Worm (Caenorhabditis elegans) whole organism, young adult: ENCODE results near the gene sfxn-1.1.

Experiments
- C06A6.2 ChIP-seq: fragments of 200-800 bp; sonication (Bioruptor generic); conservative IDR thresholded peaks from 2 replicates; pipeline ENCODE4 v1.3.6; 2022; ENCODE audit warnings: missing genetic modification characterization, missing compliant biosample characterization
- ama-1 ChIP-seq, 3 experiments: fragments of 150-350 bp in 1 of 3; sonication (generic microtip) in 2 of 3; optimal IDR thresholded peaks; 2 replicates each; lab custom pipeline; 2014 to 2018; ENCODE audit warnings: missing biosample characterization in 2 of 3, missing genetic modification characterization in 2 of 3, missing genetic modification reagents in 2 of 3
- aptf-2 ChIP-seq: fragments of 200-800 bp; sonication (Bioruptor generic); conservative IDR thresholded peaks from 2 replicates; pipeline ENCODE4 v1.3.6; 2022; ENCODE audit warnings: missing genetic modification reagents, missing genetic modification characterization, missing compliant biosample characterization
- madf-8 ChIP-seq: fragments of 200-800 bp; sonication (Bioruptor generic); conservative IDR thresholded peaks from 2 replicates; pipeline ENCODE4 v1.3.6; 2022; ENCODE audit warnings: missing genetic modification reagents, missing genetic modification characterization, missing compliant biosample characterization
- nfyb-1 ChIP-seq: fragments of 200-800 bp; sonication (Bioruptor generic); IDR thresholded peaks from 2 replicates; pipeline ENCODE4 v1.3.6; 2022; ENCODE audit warnings: missing genetic modification reagents, missing genetic modification characterization, missing compliant biosample characterization
- pha-4 ChIP-seq: fragments of 150-350 bp; sonication (generic microtip); optimal IDR thresholded peaks from 2 replicates; lab custom pipeline; 2014; ENCODE audit warnings: missing biosample characterization, missing genetic modification reagents, missing genetic modification characterization
- unc-62 ChIP-seq: fragments of 150-350 bp; optimal IDR thresholded peaks from 2 replicates; lab custom pipeline; 2014; ENCODE audit warnings: missing biosample characterization, missing genetic modification reagents, missing genetic modification characterization

- TF ChIP-seq C06A6.2 (GFP tag; lab: Robert Waterston, UW): no peak
- TF ChIP-seq unc-62 (GFP tag; lab: Kevin White, UChicago): no peak
- TF ChIP-seq ama-1 (optimal IDR thresholded peaks at IDR 0.05; lab: Kevin White, UChicago): no peak
- no peak for TF ChIP-seq ama-1 (GFP tag; optimal IDR thresholded peaks at IDR 0.05; lab: Kevin White, UChicago)
- TF ChIP-seq nfyb-1: no peak
- no peak for TF ChIP-seq madf-8 (GFP tag; lab: Robert Waterston, UW)
- TF ChIP-seq aptf-2 (GFP tag; lab: Robert Waterston, UW): no peak
- TF ChIP-seq pha-4 (tag; lab: Kevin White, UChicago): no peak
Observed at ce11 chrII:9557437-9558150, 38.9 kb upstream of the sfxn-1.1 start, which contains the start of gene zfp-2.
